Comparison of ENCODE assay signal across 3 fruit fly cellular contexts in genomic region chrX:3883904-3884303, dm6.
TF ChIP-seq lines count a peak whose summit lies in the region.

Gene CG15239, plus strand, starts transcription at chrX:3884168.

- no peak for TF ChIP-seq CTCF in whole organism, embryonic (GFP tag; optimal IDR thresholded peaks at IDR 0.05; lab: Kevin White, UChicago)

TF ChIP-seq in whole organism, embryonic, 481 proteins besides CTCF, POLR2A, EP300 and RAD21 (continues in another document):
- TF ChIP-seq bsh (GFP tag; optimal IDR thresholded peaks at IDR 0.05; lab: Kevin White, UChicago): no peak
- TF ChIP-seq CG12769 (tag; optimal IDR thresholded peaks at IDR 0.05; lab: Kevin White, UChicago): peak; percentile 5
- TF ChIP-seq CG10654 (GFP tag; optimal IDR thresholded peaks at IDR 0.05; lab: Kevin White, UChicago): no peak
- TF ChIP-seq CG12236 (GFP tag; optimal IDR thresholded peaks at IDR 0.05; lab: Kevin White, UChicago): no peak
- TF ChIP-seq zen (tag; optimal IDR thresholded peaks at IDR 0.05; lab: Kevin White, UChicago): no peak
- no peak for TF ChIP-seq CG32772 (GFP tag; IDR thresholded peaks at IDR 0.05; lab: Robert Waterston, UW)
- peak; percentile 97 for TF ChIP-seq CG5180 (GFP tag; optimal IDR thresholded peaks at IDR 0.05; lab: Kevin White, UChicago)
- TF ChIP-seq CG3847 (GFP tag; IDR thresholded peaks at IDR 0.05; lab: Robert Waterston, UW): no peak
- no peak for TF ChIP-seq NC2β (GFP tag; optimal IDR thresholded peaks at IDR 0.05; lab: Kevin White, UChicago)
- TF ChIP-seq prd (optimal IDR thresholded peaks at IDR 0.05; lab: Kevin White, UChicago): no peak
- TF ChIP-seq prd (GFP tag; IDR thresholded peaks at IDR 0.05; lab: Robert Waterston, UW): 0 out of 3 replicates have a peak, but pooled peaks have one; percentile 5
- no peak for TF ChIP-seq z (GFP tag; IDR thresholded peaks at IDR 0.05; lab: Robert Waterston, UW)
- 0 out of 3 replicates have a peak, but pooled peaks have one; percentile 21 for TF ChIP-seq zen2 (GFP tag; IDR thresholded peaks at IDR 0.05; lab: Robert Waterston, UW; ENCODE audit: partially characterized antibody)
- TF ChIP-seq CG3407 (GFP tag; optimal IDR thresholded peaks at IDR 0.05; lab: Kevin White, UChicago): no peak
- no peak for TF ChIP-seq CG17385 (GFP tag; optimal IDR thresholded peaks at IDR 0.05; lab: Kevin White, UChicago)
- no peak for TF ChIP-seq ERR (GFP tag; optimal IDR thresholded peaks at IDR 0.05; lab: Kevin White, UChicago)
- TF ChIP-seq ato (GFP tag; IDR thresholded peaks at IDR 0.05; lab: Robert Waterston, UW; ENCODE audit: partially characterized antibody): no peak
- no peak for TF ChIP-seq Nf-YA (GFP tag; IDR thresholded peaks at IDR 0.05; lab: Robert Waterston, UW)
- TF ChIP-seq Scr (GFP tag; IDR thresholded peaks at IDR 0.05; lab: Robert Waterston, UW; ENCODE audit: partially characterized antibody): no peak
- TF ChIP-seq Deaf1 (tag; optimal IDR thresholded peaks at IDR 0.05; lab: Kevin White, UChicago): peak; percentile 71
- no peak for TF ChIP-seq D19A (tag; optimal IDR thresholded peaks at IDR 0.05; lab: Kevin White, UChicago)
- no peak for TF ChIP-seq Vsx1 (GFP tag; optimal IDR thresholded peaks at IDR 0.05; lab: Kevin White, UChicago)
- TF ChIP-seq p53 (GFP tag; optimal IDR thresholded peaks at IDR 0.05; lab: Kevin White, UChicago): no peak
- no peak for TF ChIP-seq Dad (GFP tag; optimal IDR thresholded peaks at IDR 0.05; lab: Kevin White, UChicago)
- TF ChIP-seq CG31365 (tag; optimal IDR thresholded peaks at IDR 0.05; lab: Kevin White, UChicago): no peak
- TF ChIP-seq CG13287 (GFP tag; IDR thresholded peaks at IDR 0.05; lab: Robert Waterston, UW; ENCODE audit: partially characterized antibody): no peak
- no peak for TF ChIP-seq klu (GFP tag; IDR thresholded peaks at IDR 0.05; lab: Robert Waterston, UW)
- TF ChIP-seq ssp (GFP tag; IDR thresholded peaks at IDR 0.05; lab: Robert Waterston, UW): no peak
- TF ChIP-seq Kr (GFP tag; optimal IDR thresholded peaks at IDR 0.05; lab: Kevin White, UChicago): no peak
- TF ChIP-seq lmd (GFP tag; IDR thresholded peaks at IDR 0.05; lab: Robert Waterston, UW): no peak
- TF ChIP-seq sens (GFP tag; lab: Kevin White, UChicago): no peak

TF ChIP-seq in whole organism, prepupa, 60 proteins besides CTCF, POLR2A, EP300 and RAD21:
- TF ChIP-seq Eip78C (GFP tag; lab: Kevin White, UChicago) (peak; percentile 4), CG34406 (GFP tag; optimal IDR thresholded peaks at IDR 0.05; lab: Kevin White, UChicago) (no peak), Hr38 (GFP tag; optimal IDR thresholded peaks at IDR 0.05; lab: Kevin White, UChicago) (no peak), eg (GFP tag; IDR thresholded peaks at IDR 0.05; lab: Robert Waterston, UW) (peak; percentile 12; the same call in 1 of the 3 replicates)

TF ChIP-seq in whole organism, pupa, 21 proteins besides CTCF, POLR2A, EP300 and RAD21:
- TF ChIP-seq CG14655 (GFP tag; optimal IDR thresholded peaks at IDR 0.05; lab: Kevin White, UChicago): no peak
- no peak for TF ChIP-seq CG8301 (tag; optimal IDR thresholded peaks at IDR 0.05; lab: Kevin White, UChicago)
- TF ChIP-seq CG13204 (GFP tag; optimal IDR thresholded peaks at IDR 0.05; lab: Kevin White, UChicago): no peak
- no peak for TF ChIP-seq CG10348 (GFP tag; IDR thresholded peaks at IDR 0.05; lab: Robert Waterston, UW)
- TF ChIP-seq CG4496 (GFP tag; IDR thresholded peaks at IDR 0.05; lab: Robert Waterston, UW): 0 out of 3 replicates have a peak, but pooled peaks have one; percentile 29
